Worm (Caenorhabditis elegans) whole organism, L4 larva: ENCODE results near the gene Y46C8AM.1.

Source experiments
- D1046.2 ChIP-seq: fragments of 200-800 bp; sonication (Bioruptor generic); IDR thresholded peaks from 2 replicates; pipeline ENCODE4 v1.3.6; 2022; ENCODE audit warnings: missing genetic modification characterization, missing compliant biosample characterization
- F10B5.3 ChIP-seq: sonication (generic microtip); optimal IDR thresholded peaks from 2 replicates; lab custom pipeline; 2016; ENCODE audit warnings: mild to moderate bottlenecking, missing genetic modification characterization, missing compliant biosample characterization
- F26F4.8 ChIP-seq: fragments of 200-800 bp; sonication (Bioruptor generic); conservative IDR thresholded peaks from 2 replicates; pipeline ENCODE4 v1.3.6; 2022; ENCODE audit warnings: missing genetic modification characterization, missing compliant biosample characterization
- T20F7.1 ChIP-seq: fragments of 200-800 bp; sonication (Bioruptor generic); optimal IDR thresholded peaks from 2 replicates; lab custom pipeline; 2018; ENCODE audit warnings: mild to moderate bottlenecking, missing genetic modification characterization, missing compliant biosample characterization
- ZK546.5 ChIP-seq, 2 experiments: sonication (generic microtip); optimal IDR thresholded peaks; 2 replicates each; lab custom pipeline; 2017; ENCODE audit warnings: missing biosample characterization in 2 of 2, missing genetic modification characterization in 2 of 2
- aha-1 ChIP-seq: fragments of 150-350 bp; peaks from one replicate; lab custom pipeline; 2014; ENCODE audit warnings: missing biosample characterization, missing genetic modification characterization
- ama-1 ChIP-seq: fragments of 150-350 bp; optimal IDR thresholded peaks from 2 replicates; lab custom pipeline; 2014; ENCODE audit warnings: inconsistent platforms, mixed read lengths
- arid-1 ChIP-seq: fragments of 200-800 bp; sonication (Bioruptor generic); conservative IDR thresholded peaks from 2 replicates; pipeline ENCODE4 v1.3.6; 2022; ENCODE audit warnings: missing genetic modification reagents, missing genetic modification characterization, missing compliant biosample characterization
- ctbp-1 ChIP-seq: fragments of 200-800 bp; sonication (Bioruptor generic); IDR thresholded peaks from 2 replicates; pipeline ENCODE4 v1.3.6; 2022; ENCODE audit warnings: missing genetic modification reagents, missing genetic modification characterization, missing compliant biosample characterization
- daf-16 ChIP-seq, 3 experiments: sonication (generic microtip); optimal IDR thresholded peaks; 2 replicates each; lab custom pipeline; 2016 to 2017; ENCODE audit warnings: missing genetic modification characterization in 3 of 3, missing genetic modification reagents in 3 of 3, mild to moderate bottlenecking in 2 of 3, missing compliant biosample characterization in 2 of 3, missing biosample characterization in 1 of 3, moderate library complexity in 1 of 3
- egl-27 ChIP-seq: sonication (generic microtip); optimal IDR thresholded peaks from 3 replicates; lab custom pipeline; 2017; ENCODE audit warnings: missing biosample characterization, missing genetic modification reagents, missing genetic modification characterization
- egl-43 ChIP-seq: fragments of 200-800 bp; sonication (Bioruptor generic); IDR thresholded peaks from 2 replicates; pipeline ENCODE4 v1.3.6; 2022; ENCODE audit warnings: missing genetic modification reagents, missing genetic modification characterization, missing compliant biosample characterization
- fkh-10 ChIP-seq: fragments of 150-350 bp; optimal IDR thresholded peaks from 2 replicates; lab custom pipeline; 2014; ENCODE audit warnings: missing biosample characterization, missing genetic modification reagents, missing genetic modification characterization
- gei-8 ChIP-seq: fragments of 200-800 bp; sonication (Bioruptor generic); optimal IDR thresholded peaks from 2 replicates; lab custom pipeline; 2018; ENCODE audit warnings: mild to moderate bottlenecking, missing genetic modification characterization, missing compliant biosample characterization
- hif-1 ChIP-seq, 2 experiments: sonication (generic microtip); optimal IDR thresholded peaks; 2 replicates each; lab custom pipeline; 2016 to 2017; ENCODE audit warnings: missing compliant biosample characterization in 2 of 2, missing genetic modification characterization in 2 of 2, missing genetic modification reagents in 2 of 2, missing genotype in 2 of 2, mild to moderate bottlenecking in 1 of 2
- lim-7 ChIP-seq: fragments of 200-800 bp; sonication (Bioruptor generic); IDR thresholded peaks from 2 replicates; pipeline ENCODE4 v1.3.6; 2022; ENCODE audit warnings: missing genetic modification characterization, missing compliant biosample characterization
- lin-29 ChIP-seq: fragments of 200-800 bp; sonication (Bioruptor generic); IDR thresholded peaks from 2 replicates; pipeline ENCODE4 v1.3.6; 2022; ENCODE audit warnings: missing genetic modification reagents, missing genetic modification characterization, missing compliant biosample characterization
- lin-38 ChIP-seq: fragments of 200-800 bp; sonication (Bioruptor generic); IDR thresholded peaks from 2 replicates; pipeline ENCODE4 v1.3.6; 2022; ENCODE audit warnings: missing genetic modification reagents, missing genetic modification characterization, missing compliant biosample characterization
- lin-39 ChIP-seq: fragments of 150-350 bp; optimal IDR thresholded peaks from 2 replicates; lab custom pipeline; 2014; ENCODE audit warnings: missing biosample characterization, missing genetic modification reagents, missing genetic modification characterization
- madf-9 ChIP-seq: fragments of 200-800 bp; sonication (Bioruptor generic); conservative IDR thresholded peaks from 2 replicates; pipeline ENCODE4 v1.3.6; 2022; ENCODE audit warnings: missing genetic modification reagents, missing genetic modification characterization, missing compliant biosample characterization
- mdt-29 ChIP-seq: fragments of 200-800 bp; sonication (Bioruptor generic); IDR thresholded peaks from 2 replicates; pipeline ENCODE4 v1.3.6; 2022; ENCODE audit warnings: missing genetic modification reagents, missing genetic modification characterization, missing compliant biosample characterization
- mes-2 ChIP-seq: sonication (generic microtip); optimal IDR thresholded peaks from 2 replicates; lab custom pipeline; 2016; ENCODE audit warnings: missing genotype, mild to moderate bottlenecking, missing genetic modification characterization, missing compliant biosample characterization; ENCODE audit not compliant: poor library complexity, severe bottlenecking
- nhr-102 ChIP-seq: sonication (generic microtip); optimal IDR thresholded peaks from 2 replicates; lab custom pipeline; 2016; ENCODE audit warnings: mild to moderate bottlenecking, missing genetic modification characterization, moderate library complexity, missing compliant biosample characterization
- nhr-111 ChIP-seq: fragments of 200-800 bp; sonication (Bioruptor generic); optimal IDR thresholded peaks from 2 replicates; lab custom pipeline; 2018; ENCODE audit warnings: mild to moderate bottlenecking, missing genetic modification characterization, missing compliant biosample characterization
- nhr-25 ChIP-seq: sonication (generic microtip); optimal IDR thresholded peaks from 2 replicates; lab custom pipeline; 2017; ENCODE audit warnings: missing genetic modification characterization, mild to moderate bottlenecking, missing compliant biosample characterization, antibody characterized with exemption, moderate library complexity, borderline replicate concordance; ENCODE audit not compliant: insufficient read depth
- set-16 ChIP-seq: fragments of 200-800 bp; sonication (Bioruptor generic); IDR thresholded peaks from 2 replicates; pipeline ENCODE4 v1.3.6; 2022; ENCODE audit warnings: missing genetic modification reagents, missing genetic modification characterization, missing compliant biosample characterization
- spr-1 ChIP-seq: sonication (generic microtip); optimal IDR thresholded peaks from 2 replicates; lab custom pipeline; 2016; ENCODE audit warnings: mild to moderate bottlenecking, missing genetic modification characterization, missing compliant biosample characterization
- unc-130 ChIP-seq: sonication (generic microtip); optimal IDR thresholded peaks from 2 replicates; lab custom pipeline; 2016; ENCODE audit warnings: missing genetic modification reagents, missing genetic modification characterization, missing compliant biosample characterization
- unc-62 ChIP-seq, 3 experiments: fragments of 150-350 bp in 1 of 3; sonication (generic microtip); optimal IDR thresholded peaks in 2 of 3; peaks in 1 of 3; 1 replicate in 1 of 3; 2 replicates in 2 of 3; lab custom pipeline; 2014 to 2017; ENCODE audit warnings: missing biosample characterization in 3 of 3, missing genetic modification characterization in 3 of 3, missing genetic modification reagents in 3 of 3, missing genotype in 1 of 3
- zfp-2 ChIP-seq: sonication (generic microtip); optimal IDR thresholded peaks from 2 replicates; lab custom pipeline; 2016; ENCODE audit warnings: mild to moderate bottlenecking, missing genetic modification characterization, missing compliant biosample characterization
- zip-2 ChIP-seq: fragments of 150-350 bp; optimal IDR thresholded peaks from 2 replicates; lab custom pipeline; 2014; ENCODE audit warnings: missing biosample characterization, missing genetic modification characterization

Y46C8AM.1 gene

ce11 chrIV:3999662-4000061, 37.0 kb downstream of the Y46C8AM.1 start:
- TF ChIP-seq set-16: peak; percentile 51
- no peak for TF ChIP-seq unc-62 (GFP tag; optimal IDR thresholded peaks at IDR 0.05 in 1 of 2; lab: Kevin White, UChicago)
- TF ChIP-seq unc-62 (tag; optimal IDR thresholded peaks at IDR 0.05; lab: Kevin White, UChicago): no peak
- no peak for TF ChIP-seq lin-39 (tag; lab: Kevin White, UChicago)
- no peak for TF ChIP-seq arid-1 (GFP tag; lab: Robert Waterston, UW)
- TF ChIP-seq lin-38 (GFP tag; lab: Robert Waterston, UW): no peak
- TF ChIP-seq gei-8: no peak
- TF ChIP-seq, all 104 proteins: peak for 1

ce11 chrIV:4004221-4004620, 41.5 kb downstream of the Y46C8AM.1 start:
- TF ChIP-seq zfp-2 (tag; lab: Kevin White, UChicago): no peak
- peak; percentile 48 for TF ChIP-seq aha-1 (tag; lab: Kevin White, UChicago)
- TF ChIP-seq T20F7.1 (GFP tag; lab: Kevin White, UChicago): no peak
- TF ChIP-seq set-16: peak; percentile 65

- TF ChIP-seq nhr-111 (GFP tag; lab: Kevin White, UChicago) (no peak), fkh-10 (GFP tag; lab: Kevin White, UChicago) (peak; percentile 60)
- TF ChIP-seq, all 104 proteins: peak for 1
Observed at ce11 chrIV:4005166-4005565, 42.5 kb downstream of the Y46C8AM.1 start.

DNA sequence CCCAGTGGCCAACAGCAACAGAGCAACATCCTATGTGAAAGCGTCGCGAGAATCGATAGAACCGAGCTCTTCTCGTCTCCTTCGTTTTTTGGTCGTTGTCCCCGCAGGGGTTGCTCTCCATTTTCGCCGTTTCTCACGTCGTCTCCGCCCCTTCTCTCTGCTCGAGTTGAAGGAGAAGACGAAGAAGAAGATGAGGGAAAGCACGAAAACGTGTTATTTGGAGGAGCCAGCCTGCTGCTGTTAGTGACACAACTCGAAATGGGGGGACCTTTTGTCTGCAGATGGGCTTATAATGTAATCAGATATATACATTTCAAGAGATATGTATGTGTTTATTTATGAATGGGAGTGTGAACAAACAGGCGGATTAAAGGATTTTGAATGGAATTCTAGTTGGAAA, 45.0 kb downstream of the Y46C8AM.1 start, which contains the start of gene W02C12.2:
Gene W02C12.2 (minus strand): TSS at position 277 of the 400 bp plus-strand sequence.
- peak; percentile 43; the same call in 1 of the 2 replicates for TF ChIP-seq set-16
- 0 out of 2 replicates have a peak, but pooled peaks have one; percentile 35 for TF ChIP-seq egl-43 (GFP tag; lab: Robert Waterston, UW)
- TF ChIP-seq fkh-10 (GFP tag; lab: Kevin White, UChicago): no peak
- TF ChIP-seq daf-16 (GFP tag; optimal IDR thresholded peaks at IDR 0.05; lab: Kevin White, UChicago): no peak
- no peak for TF ChIP-seq daf-16 (tag; optimal IDR thresholded peaks at IDR 0.05; lab: Kevin White, UChicago)
- TF ChIP-seq T20F7.1 (GFP tag; lab: Kevin White, UChicago): no peak
- no peak for TF ChIP-seq nhr-102
- no peak for TF ChIP-seq spr-1
- peak in 1 of 2 experiments; percentile 40 for TF ChIP-seq hif-1 (tag; optimal IDR thresholded peaks at IDR 0.05; lab: Kevin White, UChicago)
- TF ChIP-seq lin-29: no peak
- TF ChIP-seq F26F4.8 (GFP tag; lab: Robert Waterston, UW): no peak
- no peak for TF ChIP-seq ZK546.5 (tag; optimal IDR thresholded peaks at IDR 0.05; lab: Kevin White, UChicago)
- TF ChIP-seq nhr-25 (tag; lab: Kevin White, UChicago): no peak
- no peak for TF ChIP-seq nhr-111 (GFP tag; lab: Kevin White, UChicago)
- no peak for TF ChIP-seq D1046.2 (GFP tag; lab: Robert Waterston, UW)
- no peak for TF ChIP-seq ama-1 (lab: Kevin White, UChicago)
- TF ChIP-seq F10B5.3 (tag; lab: Kevin White, UChicago): no peak
- no peak for TF ChIP-seq lim-7 (GFP tag; lab: Robert Waterston, UW)
- no peak for TF ChIP-seq egl-27 (tag; lab: Kevin White, UChicago)
- no peak for TF ChIP-seq ctbp-1 (GFP tag; lab: Robert Waterston, UW)
- no peak for TF ChIP-seq zip-2 (tag; lab: Kevin White, UChicago)
- no peak for TF ChIP-seq mes-2 (tag; lab: Kevin White, UChicago)
- no peak for TF ChIP-seq unc-130
- no peak for TF ChIP-seq mdt-29 (GFP tag; lab: Robert Waterston, UW)
- TF ChIP-seq unc-62 (GFP tag; optimal IDR thresholded peaks at IDR 0.05 in 1 of 2; lab: Kevin White, UChicago): peak in 1 of 2 experiments; percentile 60
- no peak for TF ChIP-seq unc-62 (tag; optimal IDR thresholded peaks at IDR 0.05; lab: Kevin White, UChicago)
- no peak for TF ChIP-seq madf-9 (GFP tag; lab: Robert Waterston, UW)
- peak; percentile 6 for TF ChIP-seq aha-1 (tag; lab: Kevin White, UChicago)
